Worm (Caenorhabditis elegans): ENCODE results near the gene ttr-35.

ttr-35 gene

DNA sequence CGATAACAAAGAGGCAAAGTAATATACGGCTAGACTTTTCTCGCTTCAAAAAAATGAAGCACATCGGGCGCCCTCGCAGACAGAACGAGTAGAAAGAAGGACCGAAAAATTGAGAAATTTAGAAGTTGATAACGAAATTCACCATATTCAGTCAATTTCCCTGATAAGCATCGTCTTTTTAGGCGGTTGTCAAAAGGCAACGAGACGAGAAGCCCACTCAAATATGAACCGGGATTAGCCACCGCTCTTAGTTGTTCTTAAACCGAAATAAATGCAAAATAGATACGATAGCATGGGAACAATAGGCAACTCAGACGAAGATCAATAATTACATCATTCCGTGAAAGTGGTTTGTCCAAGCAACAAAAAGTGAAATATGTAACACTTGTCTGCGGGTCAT is 8.9 kb upstream of the ttr-35 start:
- TF ChIP-seq ceh-88 (GFP tag; IDR thresholded peaks at IDR 0.05) (no peak), fkh-4 (tag; optimal IDR thresholded peaks at IDR 0.05; ENCODE audit: borderline replicate concordance) (no peak), vab-15 (tag; optimal IDR thresholded peaks at IDR 0.05) (no peak), tbx-2 (tag; optimal IDR thresholded peaks at IDR 0.05) (no peak), elt-2 (tag; optimal IDR thresholded peaks at IDR 0.05) (peak; percentile 22), nhr-47 (tag; optimal IDR thresholded peaks at IDR 0.05) (no peak), sup-37 (GFP tag; optimal IDR thresholded peaks at IDR 0.05) (no peak)

ce11 chrX:6505008-6505407 is 7.1 kb upstream of the ttr-35 start, which contains the start of gene cdf-1:
TSS of gene cdf-1 (minus strand) at chrX:6505143.
- TF ChIP-seq nhr-90 (tag; optimal IDR thresholded peaks at IDR 0.05; ENCODE audit: poor library complexity) (no peak), blmp-1 (tag; optimal IDR thresholded peaks at IDR 0.05) (peak; percentile 70), nhr-20 (tag; optimal IDR thresholded peaks at IDR 0.05) (peak; percentile 29), lir-3 (tag; optimal IDR thresholded peaks at IDR 0.05; ENCODE audit: poor library complexity) (no peak), nhr-47 (tag; optimal IDR thresholded peaks at IDR 0.05) (peak; percentile 14), xbp-1 (tag; optimal IDR thresholded peaks at IDR 0.05) (peak; percentile 54), nhr-71 (tag; optimal IDR thresholded peaks at IDR 0.05) (peak; percentile 50), unc-130 (tag; optimal IDR thresholded peaks at IDR 0.05) (peak; percentile 1), unc-30 (tag; optimal IDR thresholded peaks at IDR 0.05) (no peak), swsn-7 (tag; optimal IDR thresholded peaks at IDR 0.05) (peak; percentile 29), snu-23 (GFP tag; optimal IDR thresholded peaks at IDR 0.05) (peak; percentile 45), lin-14 (GFP tag; optimal IDR thresholded peaks at IDR 0.05) (peak; percentile 53), lin-35 (GFP tag; optimal IDR thresholded peaks at IDR 0.05) (peak in 1 of 2 experiments; percentile 64), hpl-2 (GFP tag; optimal IDR thresholded peaks at IDR 0.05) (no peak), C16A3.4 (tag; optimal IDR thresholded peaks at IDR 0.05) (peak; percentile 37), nhr-85 (tag) (peak; percentile 64), efl-1 (optimal IDR thresholded peaks at IDR 0.05) (peak; percentile 6 to 19), efl-1 (GFP tag; optimal IDR thresholded peaks at IDR 0.05 in 1 of 2) (peak in 1 of 2 experiments; percentile 22), mef-2 (tag; optimal IDR thresholded peaks at IDR 0.05) (no peak), isw-1 (GFP tag; IDR thresholded peaks at IDR 0.05) (no peak; the same call in 1 of the 2 replicates), dpl-1 (GFP tag; optimal IDR thresholded peaks at IDR 0.05) (peak in 2 of 3 experiments; percentile 33 to 49), lsy-2 (tag; optimal IDR thresholded peaks at IDR 0.05) (peak; percentile 14 to 51), lin-13 (GFP tag; optimal IDR thresholded peaks at IDR 0.05) (peak; percentile 50)

ce11 chrX:6505662-6506061 is 6.4 kb upstream of the ttr-35 start, which contains the start of gene glr-8:
TSS of gene glr-8 (plus strand) at chrX:6505980.
- TF ChIP-seq elt-2 (tag; optimal IDR thresholded peaks at IDR 0.05) = no peak
- TF ChIP-seq nhr-11 (tag; optimal IDR thresholded peaks at IDR 0.05) = no peak
- TF ChIP-seq nhr-237 (tag; optimal IDR thresholded peaks at IDR 0.05) = no peak
- TF ChIP-seq ceh-90 (tag; optimal IDR thresholded peaks at IDR 0.05) = no peak
- no peak for TF ChIP-seq ceh-88 (GFP tag; IDR thresholded peaks at IDR 0.05)
- no peak for TF ChIP-seq hlh-4 (tag; optimal IDR thresholded peaks at IDR 0.05)
- TF ChIP-seq efl-1 (optimal IDR thresholded peaks at IDR 0.05) = no peak
- peak in 1 of 2 experiments; percentile 48 for TF ChIP-seq efl-1 (GFP tag; optimal IDR thresholded peaks at IDR 0.05 in 1 of 2)
- TF ChIP-seq fkh-4 (tag; optimal IDR thresholded peaks at IDR 0.05; ENCODE audit: borderline replicate concordance) = no peak
- TF ChIP-seq nhr-71 (tag; optimal IDR thresholded peaks at IDR 0.05) = no peak
- TF ChIP-seq nhr-85 (tag) = no peak
- TF ChIP-seq Y116A8C.19 (tag; optimal IDR thresholded peaks at IDR 0.05; ENCODE audit: borderline replicate concordance) = no peak
- peak; percentile 65 for TF ChIP-seq blmp-1 (tag; optimal IDR thresholded peaks at IDR 0.05)

- TF ChIP-seq swsn-7 (tag; optimal IDR thresholded peaks at IDR 0.05) (no peak), egl-27 (tag; optimal IDR thresholded peaks at IDR 0.05) (no peak), pax-3 (tag; optimal IDR thresholded peaks at IDR 0.05) (no peak), pqm-1 (tag; optimal IDR thresholded peaks at IDR 0.05) (no peak), rnt-1 (tag; optimal IDR thresholded peaks at IDR 0.05) (peak; percentile 0), fkh-8 (tag; optimal IDR thresholded peaks at IDR 0.05) (no peak)
Observed at ce11 chrX:6507734-6508133, 4.4 kb upstream of the ttr-35 start.

Measured in whole organism, L1 larva.